Worm (Caenorhabditis elegans): ENCODE results near the gene T23B12.11.

DNA sequence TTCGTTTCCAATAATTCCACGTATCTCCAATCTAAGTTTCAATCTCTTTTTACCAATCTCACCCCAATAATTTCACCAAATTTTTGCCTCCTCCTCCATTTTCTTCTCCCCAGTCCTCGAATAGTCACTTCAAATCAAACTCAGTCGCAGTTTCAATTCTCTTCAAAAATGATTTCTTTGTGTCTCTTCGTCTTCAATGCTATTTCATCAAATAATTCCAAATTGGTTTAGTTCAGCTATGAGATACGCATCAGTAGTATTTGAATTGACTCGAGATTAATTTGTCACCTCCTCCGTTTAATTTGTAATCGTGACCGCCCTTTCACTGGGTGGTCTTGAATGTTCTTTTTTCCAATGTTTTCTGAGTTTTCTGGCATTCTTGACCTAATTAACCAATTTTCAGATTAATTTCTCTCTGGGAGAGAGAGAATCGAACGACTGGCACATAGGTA lies at the start of gene T23B12.11:
- TF ChIP-seq W03F9.2 (tag; optimal IDR thresholded peaks at IDR 0.05) (no peak), him-1 (tag; optimal IDR thresholded peaks at IDR 0.05) (no peak)

All from whole organism, L4/young adult.